Worm (Caenorhabditis elegans) whole organism, L2 larva: ENCODE results near the gene R03H10.4.
"Not testable (repeated sequence)": the region's sequence is repeated elsewhere in the genome, so short reads cannot be mapped to it uniquely, and the experiment has no call there.

ENCODE experiments used
- C34F6.9 ChIP-seq: fragments of 150-350 bp; optimal IDR thresholded peaks from 2 replicates; lab custom pipeline; 2014; ENCODE audit warnings: missing biosample characterization, missing genetic modification characterization
- F13H6.1 ChIP-seq: sonication (generic microtip); optimal IDR thresholded peaks from 2 replicates; lab custom pipeline; 2016; ENCODE audit warnings: missing genetic modification characterization, missing compliant biosample characterization
- R02D3.7 ChIP-seq: fragments of 150-350 bp; optimal IDR thresholded peaks from 2 replicates; lab custom pipeline; 2014; ENCODE audit warnings: missing biosample characterization, missing genetic modification characterization
- Y55F3AM.14 ChIP-seq: fragments of 200-800 bp; sonication (Bioruptor generic); optimal IDR thresholded peaks from 2 replicates; lab custom pipeline; 2018; ENCODE audit warnings: mild to moderate bottlenecking, missing genetic modification characterization, missing compliant biosample characterization
- ZK546.5 ChIP-seq: sonication (generic microtip); optimal IDR thresholded peaks from 2 replicates; lab custom pipeline; 2017; ENCODE audit warnings: missing biosample characterization, missing genetic modification characterization
- alr-1 ChIP-seq: fragments of 150-350 bp; optimal IDR thresholded peaks from 2 replicates; lab custom pipeline; 2014; ENCODE audit warnings: missing biosample characterization, missing genetic modification characterization
- ama-1 ChIP-seq: fragments of 150-350 bp; optimal IDR thresholded peaks from 2 replicates; lab custom pipeline; 2018; ENCODE audit warnings: inconsistent platforms
- ceh-16 ChIP-seq: fragments of 150-350 bp; optimal IDR thresholded peaks from 2 replicates; lab custom pipeline; 2014; ENCODE audit warnings: missing biosample characterization, missing genetic modification characterization
- ceh-82 ChIP-seq: fragments of 150-350 bp; optimal IDR thresholded peaks from 2 replicates; lab custom pipeline; 2014; ENCODE audit warnings: missing biosample characterization, missing genetic modification characterization
- crh-2 ChIP-seq: sonication (generic microtip); optimal IDR thresholded peaks from 2 replicates; lab custom pipeline; 2017; ENCODE audit warnings: missing biosample characterization, missing genetic modification characterization
- dmd-4 ChIP-seq: sonication (generic microtip); optimal IDR thresholded peaks from 2 replicates; lab custom pipeline; 2017; ENCODE audit warnings: missing biosample characterization, missing genetic modification characterization
- egl-27 ChIP-seq: sonication (generic microtip); optimal IDR thresholded peaks from 3 replicates; lab custom pipeline; 2017; ENCODE audit warnings: missing biosample characterization, missing genetic modification reagents, missing genetic modification characterization
- elt-1 ChIP-seq: fragments of 150-350 bp; optimal IDR thresholded peaks from 2 replicates; lab custom pipeline; 2014; ENCODE audit warnings: missing biosample characterization, missing genetic modification characterization
- fos-1 ChIP-seq: fragments of 150-350 bp; optimal IDR thresholded peaks from 2 replicates; lab custom pipeline; 2014; ENCODE audit warnings: missing biosample characterization, missing genetic modification characterization
- gmeb-1 ChIP-seq: fragments of 150-350 bp; optimal IDR thresholded peaks from 2 replicates; lab custom pipeline; 2014; ENCODE audit warnings: missing biosample characterization, missing genetic modification characterization
- lin-11 ChIP-seq: fragments of 150-350 bp; sonication (generic microtip); optimal IDR thresholded peaks from 2 replicates; lab custom pipeline; 2014; ENCODE audit warnings: missing biosample characterization, missing genetic modification characterization, inconsistent platforms, mixed read lengths
- lin-39 ChIP-seq: fragments of 150-350 bp; optimal IDR thresholded peaks from 2 replicates; lab custom pipeline; 2014; ENCODE audit warnings: missing biosample characterization, missing genetic modification reagents, missing genetic modification characterization
- mdl-1 ChIP-seq, 2 experiments: fragments of 150-350 bp in 1 of 2; sonication (generic microtip) in 1 of 2; optimal IDR thresholded peaks; 2 replicates each; lab custom pipeline; 2017; ENCODE audit warnings: missing biosample characterization in 2 of 2, missing genetic modification characterization in 2 of 2
- nhr-10 ChIP-seq: sonication (generic microtip); optimal IDR thresholded peaks from 2 replicates; lab custom pipeline; 2017; ENCODE audit warnings: missing biosample characterization, missing genetic modification characterization
- nhr-12 ChIP-seq: fragments of 150-350 bp; optimal IDR thresholded peaks from 2 replicates; lab custom pipeline; 2014; ENCODE audit warnings: missing biosample characterization, missing genetic modification characterization
- nhr-129 ChIP-seq: fragments of 150-350 bp; optimal IDR thresholded peaks from 2 replicates; lab custom pipeline; 2014; ENCODE audit warnings: missing biosample characterization, missing genetic modification characterization
- nhr-21 ChIP-seq: fragments of 150-350 bp; optimal IDR thresholded peaks from 2 replicates; lab custom pipeline; 2014; ENCODE audit warnings: missing biosample characterization, missing genetic modification characterization
- nhr-237 ChIP-seq: fragments of 150-350 bp; optimal IDR thresholded peaks from 2 replicates; lab custom pipeline; 2014; ENCODE audit warnings: missing biosample characterization, missing genetic modification characterization
- nhr-77 ChIP-seq: fragments of 150-350 bp; optimal IDR thresholded peaks from 2 replicates; lab custom pipeline; 2014; ENCODE audit warnings: missing biosample characterization, missing genetic modification characterization
- peb-1 ChIP-seq: fragments of 150-350 bp; optimal IDR thresholded peaks from 2 replicates; lab custom pipeline; 2014; ENCODE audit warnings: missing biosample characterization, missing genetic modification characterization
- sem-4 ChIP-seq: fragments of 150-350 bp; optimal IDR thresholded peaks from 2 replicates; lab custom pipeline; 2014; ENCODE audit warnings: missing biosample characterization, missing genetic modification reagents, missing genetic modification characterization
- skn-1 ChIP-seq: sonication (generic microtip); optimal IDR thresholded peaks from 2 replicates; lab custom pipeline; 2017; ENCODE audit warnings: missing biosample characterization, missing genetic modification characterization
- sma-9 ChIP-seq, 2 experiments: fragments of 150-350 bp in 1 of 2; sonication (generic microtip) in 1 of 2; optimal IDR thresholded peaks; 2 replicates each; lab custom pipeline; 2014 to 2016; ENCODE audit warnings: missing genetic modification characterization in 2 of 2, mild to moderate bottlenecking in 1 of 2, missing biosample characterization in 1 of 2, missing compliant biosample characterization in 1 of 2, missing genetic modification reagents in 1 of 2, moderate library complexity in 1 of 2
- unc-39 ChIP-seq: fragments of 150-350 bp; optimal IDR thresholded peaks from 2 replicates; lab custom pipeline; 2014; ENCODE audit warnings: missing biosample characterization, missing genetic modification characterization
- unc-55 ChIP-seq: fragments of 150-350 bp; sonication (generic microtip); optimal IDR thresholded peaks from 3 replicates; lab custom pipeline; 2014; ENCODE audit warnings: missing biosample characterization, missing genetic modification reagents, missing genetic modification characterization
- unc-62 ChIP-seq: fragments of 150-350 bp; optimal IDR thresholded peaks from 2 replicates; lab custom pipeline; 2014; ENCODE audit warnings: missing biosample characterization, missing genetic modification reagents, missing genetic modification characterization
- zag-1 ChIP-seq: fragments of 150-350 bp; optimal IDR thresholded peaks from 2 replicates; lab custom pipeline; 2014; ENCODE audit warnings: missing biosample characterization, missing genetic modification characterization
- ztf-11 ChIP-seq: sonication (generic microtip); optimal IDR thresholded peaks from 2 replicates; lab custom pipeline; 2017; ENCODE audit warnings: missing biosample characterization, missing genetic modification characterization
- ztf-4 ChIP-seq: fragments of 150-350 bp; optimal IDR thresholded peaks from 2 replicates; lab custom pipeline; 2014; ENCODE audit warnings: missing biosample characterization, missing genetic modification characterization

Gene R03H10.4

ce11 chrII:4150211-4150610, 18.1 kb downstream of the R03H10.4 start:
- TF ChIP-seq C34F6.9 (tag; lab: Kevin White, UChicago) (no peak), lin-39 (no peak), zag-1 (tag; lab: Kevin White, UChicago) (no peak), Y55F3AM.14 (GFP tag; lab: Kevin White, UChicago) (no peak), dmd-4 (no peak)

ce11 chrII:4146039-4146438, 22.3 kb downstream of the R03H10.4 start, which contains the start of gene F56D3.1:
TSS of gene F56D3.1 (plus strand) at chrII:4146339.
- TF ChIP-seq skn-1 (tag; lab: Kevin White, UChicago) (no peak), nhr-12 (no peak), lin-11 (tag; lab: Kevin White, UChicago) (no peak), unc-55 (GFP tag; lab: Kevin White, UChicago) (no peak)

- TF ChIP-seq ceh-82; alr-1 (tag; lab: Kevin White, UChicago); unc-62 (GFP tag; lab: Kevin White, UChicago): not testable (repeated sequence)
- TF ChIP-seq, all 48 proteins: peak for 0; not testable (repeated sequence) for 48
These were observed 33.0 kb downstream of the R03H10.4 start, which contains the start of gene ast-1 for ce11 chrII:4135259-4135658. TSS of gene ast-1 (minus strand) at chrII:4135359.

- peak; percentile 5 for TF ChIP-seq F13H6.1 (tag; lab: Kevin White, UChicago)
- TF ChIP-seq sem-4 (tag; lab: Kevin White, UChicago): peak; percentile 9
- TF ChIP-seq elt-1 (tag; lab: Kevin White, UChicago): no peak
- TF ChIP-seq gmeb-1: no peak
- TF ChIP-seq, all 48 proteins: peak for 2
These were observed 33.6 kb downstream of the R03H10.4 start for ce11 chrII:4134688-4135087.

- TF ChIP-seq nhr-77 (no peak), F13H6.1 (tag; lab: Kevin White, UChicago) (peak; percentile 19), egl-27 (peak; percentile 3), ama-1 (no peak), sma-9 (GFP tag; optimal IDR thresholded peaks at IDR 0.05; lab: Kevin White, UChicago) (peak; percentile 32), sma-9 (tag; optimal IDR thresholded peaks at IDR 0.05; lab: Kevin White, UChicago) (no peak)
These were observed 35.0 kb downstream of the R03H10.4 start for ce11 chrII:4133332-4133731.

- TF ChIP-seq nhr-237 (tag; lab: Kevin White, UChicago): no peak
- TF ChIP-seq ztf-11 (tag; lab: Kevin White, UChicago): no peak
- no peak for TF ChIP-seq mdl-1 (tag; optimal IDR thresholded peaks at IDR 0.05; lab: Kevin White, UChicago)
- TF ChIP-seq sma-9 (GFP tag; optimal IDR thresholded peaks at IDR 0.05; lab: Kevin White, UChicago): no peak
- no peak for TF ChIP-seq sma-9 (tag; optimal IDR thresholded peaks at IDR 0.05; lab: Kevin White, UChicago)
- no peak for TF ChIP-seq unc-39 (tag; lab: Kevin White, UChicago)
- TF ChIP-seq nhr-10: no peak
- no peak for TF ChIP-seq ama-1
- no peak for TF ChIP-seq lin-39
- TF ChIP-seq ceh-16 (tag; lab: Kevin White, UChicago): no peak
- TF ChIP-seq sem-4 (tag; lab: Kevin White, UChicago): no peak
These were observed 38.9 kb downstream of the R03H10.4 start for ce11 chrII:4129450-4129849.

- no peak for TF ChIP-seq fos-1 (tag; lab: Kevin White, UChicago)
- no peak for TF ChIP-seq C34F6.9 (tag; lab: Kevin White, UChicago)
- TF ChIP-seq ztf-4: no peak
- no peak for TF ChIP-seq ceh-16 (tag; lab: Kevin White, UChicago)
- no peak for TF ChIP-seq unc-55 (GFP tag; lab: Kevin White, UChicago)
- TF ChIP-seq ceh-82: no peak
- no peak for TF ChIP-seq crh-2 (tag; lab: Kevin White, UChicago)
- no peak for TF ChIP-seq nhr-237 (tag; lab: Kevin White, UChicago)
- no peak for TF ChIP-seq R02D3.7 (tag; lab: Kevin White, UChicago)
- no peak for TF ChIP-seq unc-39 (tag; lab: Kevin White, UChicago)
- TF ChIP-seq peb-1 (tag; lab: Kevin White, UChicago): no peak
- TF ChIP-seq nhr-129 (tag; lab: Kevin White, UChicago): no peak
- TF ChIP-seq unc-62 (GFP tag; lab: Kevin White, UChicago): no peak
- no peak for TF ChIP-seq nhr-21 (tag; lab: Kevin White, UChicago)
- no peak for TF ChIP-seq skn-1 (tag; lab: Kevin White, UChicago)
- TF ChIP-seq Y55F3AM.14 (GFP tag; lab: Kevin White, UChicago): no peak
- TF ChIP-seq ZK546.5 (tag; lab: Kevin White, UChicago): no peak
- no peak for TF ChIP-seq ztf-11 (tag; lab: Kevin White, UChicago)
These were observed 43.1 kb downstream of the R03H10.4 start for ce11 chrII:4125239-4125638.
